Fruit fly (Drosophila melanogaster): Measurements from ENCODE around the gene Agpat2.

Gene Agpat2

DNA sequence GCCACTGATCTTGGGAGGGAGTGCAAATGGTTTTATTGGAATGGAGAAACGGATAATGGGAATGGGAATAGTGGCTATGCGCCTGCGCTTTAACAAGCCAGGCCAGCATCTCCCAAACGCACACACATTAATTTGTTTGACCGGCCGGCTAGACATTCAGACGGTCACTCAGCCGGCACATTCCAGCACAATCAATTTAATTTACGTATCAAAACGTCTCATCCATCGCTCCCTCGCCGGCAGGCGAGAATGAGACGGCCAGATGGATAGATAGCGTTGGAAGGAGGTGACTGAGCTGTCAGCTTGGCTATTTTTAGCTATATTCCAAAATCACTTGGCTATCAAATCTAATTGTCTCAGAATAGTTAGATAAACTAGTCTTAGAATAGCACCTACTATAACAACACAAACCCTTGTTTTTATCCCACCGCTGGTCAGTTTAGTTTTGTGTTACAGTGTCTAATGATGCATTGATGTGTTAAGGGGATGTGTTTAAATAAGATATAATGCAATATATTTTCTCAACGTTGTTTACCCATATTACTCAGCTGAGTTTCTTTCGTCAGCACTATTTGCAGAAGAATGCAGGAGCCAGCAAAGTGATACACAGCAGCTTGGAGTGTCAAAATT lies 40.2 kb downstream of the Agpat2 start:
- TF ChIP-seq tj (GFP tag; optimal IDR thresholded peaks at IDR 0.05) (peak; percentile 90), Hr96 (GFP tag; optimal IDR thresholded peaks at IDR 0.05) (no peak)

DNA sequence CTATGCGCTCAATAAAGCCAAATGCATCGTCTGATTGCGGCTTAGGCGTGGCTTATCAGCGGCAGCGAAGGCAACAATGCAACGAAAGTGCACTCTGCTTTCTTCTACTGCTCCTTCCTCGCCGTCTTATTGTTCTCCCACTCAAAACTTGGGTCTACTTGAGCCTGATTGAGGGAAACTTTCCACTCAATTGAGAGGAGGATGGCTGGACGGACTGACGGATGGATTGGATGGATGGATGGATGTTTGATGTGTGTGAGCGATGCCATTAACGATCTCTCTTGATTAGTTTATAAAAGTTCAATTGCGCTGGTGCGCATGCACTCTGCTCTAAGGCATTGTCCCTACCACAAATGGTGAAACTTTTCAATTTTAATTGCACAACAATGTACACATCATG lies 40.7 kb downstream of the Agpat2 start:
- TF ChIP-seq Hr96 (GFP tag; optimal IDR thresholded peaks at IDR 0.05) (no peak), CG1620 (GFP tag; optimal IDR thresholded peaks at IDR 0.05) (no peak), bab1 (GFP tag; optimal IDR thresholded peaks at IDR 0.05) (no peak), Mnt (GFP tag; optimal IDR thresholded peaks at IDR 0.05) (no peak), tj (GFP tag; optimal IDR thresholded peaks at IDR 0.05) (no peak), ovo (GFP tag; optimal IDR thresholded peaks at IDR 0.05) (no peak), kay (GFP tag; ENCODE audit: borderline replicate concordance) (no peak), toe (GFP tag; optimal IDR thresholded peaks at IDR 0.05) (no peak), cnc (optimal IDR thresholded peaks at IDR 0.05) (no peak), Clk (GFP tag; optimal IDR thresholded peaks at IDR 0.05) (no peak), CG12768 (GFP tag; optimal IDR thresholded peaks at IDR 0.05) (no peak), CG33017 (tag; optimal IDR thresholded peaks at IDR 0.05) (no peak), CG7101 (tag; optimal IDR thresholded peaks at IDR 0.05) (no peak), CG7045 (GFP tag; optimal IDR thresholded peaks at IDR 0.05) (no peak), pad (GFP tag; optimal IDR thresholded peaks at IDR 0.05) (no peak), CG11617 (GFP tag; optimal IDR thresholded peaks at IDR 0.05) (no peak), CG5204 (GFP tag; optimal IDR thresholded peaks at IDR 0.05) (no peak), cic (GFP tag; optimal IDR thresholded peaks at IDR 0.05) (no peak), Crg-1 (GFP tag; optimal IDR thresholded peaks at IDR 0.05) (no peak)

DNA sequence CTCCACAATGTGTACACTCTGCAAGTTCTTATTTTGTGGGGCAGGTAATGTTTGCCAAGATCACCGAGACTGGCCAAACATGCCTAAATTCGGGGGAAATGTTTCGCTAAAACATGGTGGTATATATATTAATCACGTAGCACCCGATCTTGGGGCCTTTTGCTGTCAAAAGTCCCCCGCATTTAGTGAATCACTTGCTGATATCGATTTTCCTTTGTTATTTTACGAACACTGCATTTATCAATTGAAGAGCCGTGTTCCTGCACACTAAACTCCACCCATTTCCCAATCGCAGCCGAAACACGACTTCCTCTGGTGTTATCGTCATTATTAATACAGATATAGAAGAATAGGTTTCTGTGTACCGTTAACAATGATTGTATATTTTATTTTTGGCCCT lies 42.1 kb downstream of the Agpat2 start:
- no peak for TF ChIP-seq CG33017 (tag; optimal IDR thresholded peaks at IDR 0.05)
- no peak for TF ChIP-seq toe (GFP tag; optimal IDR thresholded peaks at IDR 0.05)

DNA sequence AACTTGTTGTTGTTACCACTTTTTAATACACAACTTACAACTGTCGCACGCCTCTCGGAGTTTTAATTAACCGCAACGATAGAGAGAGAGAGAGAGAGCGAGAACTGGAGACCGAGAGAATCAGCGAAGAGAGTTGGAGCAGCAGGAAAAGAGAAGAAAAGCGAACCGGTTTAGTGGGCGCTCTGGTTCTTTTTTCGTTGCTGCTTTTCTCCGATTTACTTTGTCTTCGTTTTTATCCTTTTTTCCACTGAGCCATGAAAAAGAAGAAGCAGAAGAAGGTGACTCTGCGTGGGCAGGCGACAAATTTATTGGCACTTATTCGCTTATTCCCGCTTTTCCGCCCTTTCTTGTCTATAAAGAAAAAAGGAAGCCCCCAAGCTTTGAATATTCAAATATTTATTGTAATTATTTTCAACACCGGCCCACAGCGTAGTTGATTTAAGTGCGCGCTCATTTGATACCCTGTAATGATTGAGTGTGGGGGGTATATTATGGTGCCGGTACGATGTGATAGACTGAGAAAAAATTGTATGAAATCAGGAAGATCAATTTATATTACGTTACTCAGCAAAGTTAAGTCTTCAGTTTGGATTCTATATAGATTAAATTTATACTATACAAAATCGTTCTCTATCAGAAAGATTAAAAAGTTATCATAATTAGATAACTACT lies 43.4 kb downstream of the Agpat2 start:
- no peak for TF ChIP-seq ovo (GFP tag; optimal IDR thresholded peaks at IDR 0.05)
- no peak for TF ChIP-seq CG5204 (GFP tag; optimal IDR thresholded peaks at IDR 0.05)
- no peak for TF ChIP-seq kay (GFP tag; ENCODE audit: borderline replicate concordance)
- no peak for TF ChIP-seq pad (GFP tag; optimal IDR thresholded peaks at IDR 0.05)
- TF ChIP-seq toe (GFP tag; optimal IDR thresholded peaks at IDR 0.05): no peak
- TF ChIP-seq CG14711 (tag; optimal IDR thresholded peaks at IDR 0.05): no peak
- no peak for TF ChIP-seq CG7101 (tag; optimal IDR thresholded peaks at IDR 0.05)
- no peak for TF ChIP-seq cic (GFP tag; optimal IDR thresholded peaks at IDR 0.05)
- TF ChIP-seq tj (GFP tag; optimal IDR thresholded peaks at IDR 0.05): no peak
- no peak for TF ChIP-seq Crg-1 (GFP tag; optimal IDR thresholded peaks at IDR 0.05)
- no peak for TF ChIP-seq CG33017 (tag; optimal IDR thresholded peaks at IDR 0.05)
- no peak for TF ChIP-seq Hr96 (GFP tag; optimal IDR thresholded peaks at IDR 0.05)

DNA sequence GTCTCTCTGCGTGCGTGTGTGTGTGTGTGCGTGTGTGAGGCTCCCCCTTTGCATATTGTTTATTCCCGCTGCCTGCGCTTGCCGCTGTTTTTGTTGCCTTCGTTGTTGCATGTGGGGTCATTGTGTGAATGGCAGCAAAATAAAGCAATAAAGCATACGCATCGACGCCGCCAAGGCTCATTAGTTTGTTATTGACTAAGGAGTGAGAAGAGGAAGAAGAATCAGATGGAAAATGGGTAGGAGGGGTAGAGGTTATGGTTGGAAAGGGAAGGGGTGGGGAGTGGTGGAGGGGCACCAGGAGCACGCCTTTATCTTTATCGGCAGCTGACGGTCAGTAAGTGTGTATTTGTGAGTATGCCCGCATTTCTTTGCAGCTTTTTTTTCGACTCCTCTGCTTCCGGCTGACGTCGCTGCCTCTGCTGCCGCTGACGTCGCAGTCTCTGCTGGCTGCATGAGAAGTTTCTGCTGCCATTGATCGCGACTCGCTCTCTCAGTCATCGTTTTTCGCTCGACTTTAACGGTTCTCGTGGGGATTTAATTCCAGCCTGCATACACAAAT lies 44.3 kb downstream of the Agpat2 start:
- peak; percentile 70 for TF ChIP-seq pad (GFP tag; optimal IDR thresholded peaks at IDR 0.05)
- TF ChIP-seq Hr96 (GFP tag; optimal IDR thresholded peaks at IDR 0.05): no peak
- no peak for TF ChIP-seq CG14711 (tag; optimal IDR thresholded peaks at IDR 0.05)

DNA sequence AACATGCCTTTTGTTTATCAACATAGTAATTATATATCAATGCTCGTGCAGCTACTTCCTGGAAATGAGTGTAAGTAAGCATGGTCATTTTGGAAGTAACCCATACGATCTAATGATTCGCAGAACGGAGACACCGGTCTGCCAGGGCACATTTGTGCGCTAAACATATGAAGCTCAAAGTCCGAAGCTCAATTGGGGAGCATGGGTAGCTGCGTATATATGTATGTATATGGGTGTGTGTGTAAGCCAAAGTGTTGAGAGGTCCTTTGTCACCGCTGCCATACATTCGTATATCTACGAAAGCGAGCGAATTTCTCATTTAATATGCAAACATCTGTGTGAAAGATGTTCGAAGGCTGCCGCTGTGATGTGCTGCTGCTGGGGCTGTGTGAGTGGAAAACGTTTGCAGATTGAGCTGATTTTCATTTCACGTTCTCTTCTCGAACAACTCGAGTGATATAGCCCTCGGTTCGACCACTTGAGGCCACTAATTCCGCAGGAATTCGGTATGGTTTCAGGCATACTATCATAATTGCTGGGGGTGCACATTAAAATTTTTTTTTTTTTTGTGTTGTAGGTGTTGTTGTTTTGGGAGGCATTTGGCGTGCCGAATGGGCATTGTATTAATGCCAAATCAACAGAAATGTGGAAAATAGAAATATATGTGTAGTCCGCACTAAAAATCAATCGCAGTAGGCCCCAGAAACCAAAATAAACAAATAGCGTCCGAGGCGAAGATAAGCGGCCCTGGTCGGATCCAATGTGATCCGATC lies 45.5 kb downstream of the Agpat2 start:
- TF ChIP-seq CG11617 (GFP tag; optimal IDR thresholded peaks at IDR 0.05) (no peak), tj (GFP tag; optimal IDR thresholded peaks at IDR 0.05) (peak; percentile 68)

DNA sequence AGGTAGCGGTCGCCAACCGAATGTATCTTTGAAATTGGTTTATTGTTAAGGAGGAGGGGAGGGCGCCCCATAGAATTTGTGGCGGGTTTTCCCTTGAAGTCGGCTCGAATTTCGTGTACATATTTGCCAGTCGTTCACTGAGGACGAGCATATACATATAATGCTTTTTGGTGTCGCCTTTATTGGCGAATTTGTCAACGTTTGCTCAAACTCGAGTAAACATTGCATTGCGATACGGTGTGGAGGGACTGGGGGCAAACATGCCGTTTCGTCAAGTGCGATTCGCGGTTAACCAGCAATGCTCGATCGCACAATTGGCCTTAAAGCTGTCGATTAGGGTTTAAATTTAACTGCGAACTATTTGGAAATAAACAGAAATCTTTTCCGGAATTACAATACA lies 46.2 kb downstream of the Agpat2 start:
- TF ChIP-seq Hr96 (GFP tag; optimal IDR thresholded peaks at IDR 0.05) (no peak), ovo (GFP tag; optimal IDR thresholded peaks at IDR 0.05) (no peak), tj (GFP tag; optimal IDR thresholded peaks at IDR 0.05) (peak; percentile 91)
